Fruit fly (Drosophila melanogaster) whole organism, embryonic: ENCODE results near the gene CG4596.

Experiments used
- Atf-2 ChIP-seq: fragments of 200-800 bp; sonication (Bioruptor generic); optimal IDR thresholded peaks from 2 replicates; lab custom pipeline; 2016; ENCODE audit warnings: missing biosample characterization, missing genetic modification characterization
- CG11456 ChIP-seq: fragments of 200-800 bp; sonication (Bioruptor generic); IDR thresholded peaks from 3 replicates; pipeline ENCODE4 v1.3.6; 2022; ENCODE audit warnings: missing biosample characterization, missing genetic modification characterization
- CG12104 ChIP-seq: fragments of 200-800 bp; sonication (Bioruptor generic); optimal IDR thresholded peaks from 3 replicates; lab custom pipeline; 2016; ENCODE audit warnings: missing biosample characterization, missing genetic modification characterization
- CG14710 ChIP-seq: fragments of 200-800 bp; sonication (Bioruptor generic); optimal IDR thresholded peaks from 3 replicates; lab custom pipeline; 2019; ENCODE audit warnings: missing biosample characterization, mild to moderate bottlenecking, missing genetic modification characterization, moderate library complexity
- CG15011 ChIP-seq: fragments of 200-800 bp; sonication (Bioruptor generic); optimal IDR thresholded peaks from 3 replicates; lab custom pipeline; 2018; ENCODE audit warnings: missing biosample characterization, mild to moderate bottlenecking, missing genetic modification characterization
- CG1647 ChIP-seq: fragments of 200-800 bp; sonication (Bioruptor generic); optimal IDR thresholded peaks from 3 replicates; lab custom pipeline; 2016; ENCODE audit warnings: missing biosample characterization, missing genetic modification characterization
- CG16779 ChIP-seq: fragments of 200-800 bp; sonication (Bioruptor generic); IDR thresholded peaks from 2 replicates; pipeline ENCODE4 v1.3.6; 2022; ENCODE audit warnings: missing biosample characterization, missing genetic modification characterization
- CG2120 ChIP-seq: fragments of 200-800 bp; sonication (Bioruptor generic); optimal IDR thresholded peaks from 3 replicates; lab custom pipeline; 2016; ENCODE audit warnings: missing biosample characterization, missing genetic modification characterization
- CG31441 ChIP-seq: fragments of 200-800 bp; sonication (Bioruptor generic); IDR thresholded peaks from 2 replicates; pipeline ENCODE4 v1.3.6; 2022; ENCODE audit warnings: missing biosample characterization, missing genetic modification characterization
- CG32532 ChIP-seq: fragments of 200-800 bp; sonication (Bioruptor generic); IDR thresholded peaks from 2 replicates; pipeline ENCODE4 v1.3.6; 2022; ENCODE audit warnings: missing biosample characterization, missing genetic modification characterization
- CG4328 ChIP-seq: fragments of 200-800 bp; sonication (Bioruptor generic); optimal IDR thresholded peaks from 3 replicates; lab custom pipeline; 2017; ENCODE audit warnings: missing biosample characterization, missing genetic modification reagents, missing genetic modification characterization
- CG6272 ChIP-seq: fragments of 200-800 bp; sonication (Bioruptor generic); IDR thresholded peaks from 2 replicates; pipeline ENCODE4 v1.3.6; 2022; ENCODE audit warnings: missing biosample characterization, missing genetic modification characterization
- CG6813 ChIP-seq: fragments of 200-800 bp; sonication (Bioruptor generic); optimal IDR thresholded peaks from 2 replicates; lab custom pipeline; 2017; ENCODE audit warnings: missing biosample characterization, missing genetic modification characterization, mild to moderate bottlenecking, moderate library complexity, missing genetic modification reagents
- CoRest ChIP-seq: fragments of 200-800 bp; sonication (Bioruptor generic); optimal IDR thresholded peaks from 3 replicates; lab custom pipeline; 2018; ENCODE audit warnings: missing biosample characterization, mild to moderate bottlenecking, missing genetic modification characterization, moderate library complexity
- Deaf1 ChIP-seq: fragments of 200-800 bp; optimal IDR thresholded peaks from 3 replicates; lab custom pipeline; 2019; ENCODE audit warnings: missing biosample characterization, mild to moderate bottlenecking, missing genetic modification characterization, moderate library complexity
- Dip3 ChIP-seq: fragments of 200-800 bp; sonication (Bioruptor generic); optimal IDR thresholded peaks from 3 replicates; lab custom pipeline; 2016; ENCODE audit warnings: missing biosample characterization, missing genetic modification characterization
- Dref ChIP-seq: fragments of 200-800 bp; sonication (Bioruptor generic); IDR thresholded peaks from 2 replicates; pipeline ENCODE4 v1.3.6; 2022; ENCODE audit warnings: missing biosample characterization, missing genetic modification characterization
- E2f2 ChIP-seq: fragments of 200-800 bp; sonication (Bioruptor generic); IDR thresholded peaks from 2 replicates; pipeline ENCODE4 v1.3.6; 2022; ENCODE audit warnings: missing biosample characterization, missing genetic modification characterization
- GATAe ChIP-seq: fragments of 200-800 bp; sonication (Bioruptor generic); conservative IDR thresholded peaks from 2 replicates; pipeline ENCODE4 v1.3.6; 2022; ENCODE audit warnings: missing biosample characterization, missing genetic modification characterization
- HmgZ ChIP-seq: fragments of 200-800 bp; sonication (Bioruptor generic); optimal IDR thresholded peaks from 2 replicates; lab custom pipeline; 2018; ENCODE audit warnings: missing biosample characterization, mild to moderate bottlenecking, missing genetic modification characterization
- Hmr ChIP-seq: fragments of 200-800 bp; sonication (Bioruptor generic); optimal IDR thresholded peaks from 3 replicates; lab custom pipeline; 2017; ENCODE audit warnings: mild to moderate bottlenecking, missing biosample characterization, missing genetic modification reagents, missing genetic modification characterization
- Lpt ChIP-seq: fragments of >200 bp; optimal IDR thresholded peaks from 2 replicates; lab custom pipeline; 2018; ENCODE audit warnings: missing biosample characterization, missing genetic modification characterization
- Meics ChIP-seq: fragments of 200-800 bp; sonication (Bioruptor generic); optimal IDR thresholded peaks from 2 replicates; lab custom pipeline; 2017; ENCODE audit warnings: missing biosample characterization, mild to moderate bottlenecking, missing genetic modification characterization
- Opbp ChIP-seq: fragments of 200-800 bp; sonication (Bioruptor generic); IDR thresholded peaks from 3 replicates; pipeline ENCODE4 v1.3.6; 2022; ENCODE audit warnings: missing biosample characterization, missing genetic modification characterization; ENCODE audit not compliant: partially characterized antibody
- Rfx ChIP-seq: fragments of 200-800 bp; sonication (Bioruptor generic); IDR thresholded peaks from 2 replicates; pipeline ENCODE4 v1.3.6; 2022; ENCODE audit warnings: missing biosample characterization, missing genetic modification characterization
- Sry-β ChIP-seq: fragments of 200-800 bp; sonication (Bioruptor generic); optimal IDR thresholded peaks from 2 replicates; lab custom pipeline; 2018; ENCODE audit warnings: missing biosample characterization, mild to moderate bottlenecking, missing genetic modification characterization, moderate library complexity
- ara ChIP-seq: fragments of 200-800 bp; sonication (Bioruptor generic); IDR thresholded peaks from 2 replicates; pipeline ENCODE4 v1.3.6; 2022; ENCODE audit warnings: missing biosample characterization, missing genetic modification characterization
- br ChIP-seq: fragments of >200 bp; optimal IDR thresholded peaks from 2 replicates; lab custom pipeline; 2017
- cad ChIP-seq: fragments of >200 bp; optimal IDR thresholded peaks from 2 replicates; lab custom pipeline; 2017; ENCODE audit warnings: missing biosample characterization, missing genetic modification characterization
- cwo ChIP-seq: fragments of 200-800 bp; sonication (Bioruptor generic); optimal IDR thresholded peaks from 3 replicates; lab custom pipeline; 2017; ENCODE audit warnings: missing biosample characterization, missing genetic modification characterization, mild to moderate bottlenecking, moderate library complexity, missing genetic modification reagents
- dimm ChIP-seq: fragments of 200-800 bp; sonication (Bioruptor generic); IDR thresholded peaks from 2 replicates; pipeline ENCODE4 v1.3.6; 2022; ENCODE audit warnings: missing biosample characterization, missing genetic modification characterization
- ems ChIP-seq: fragments of 200-800 bp; sonication (Bioruptor generic); optimal IDR thresholded peaks from 3 replicates; lab custom pipeline; 2016; ENCODE audit warnings: missing biosample characterization, missing genetic modification characterization
- grau ChIP-seq: fragments of 200-800 bp; optimal IDR thresholded peaks from 3 replicates; lab custom pipeline; 2019; ENCODE audit warnings: missing biosample characterization, mild to moderate bottlenecking, missing genetic modification characterization, moderate library complexity
- ham ChIP-seq: fragments of 200-800 bp; sonication (Bioruptor generic); IDR thresholded peaks from 2 replicates; pipeline ENCODE4 v1.3.6; 2022; ENCODE audit warnings: missing biosample characterization, missing genetic modification characterization
- hbn ChIP-seq: fragments of 200-800 bp; sonication (Bioruptor generic); IDR thresholded peaks from 2 replicates; pipeline ENCODE4 v1.3.6; 2022; ENCODE audit warnings: missing biosample characterization, missing genetic modification characterization; ENCODE audit not compliant: partially characterized antibody
- jing ChIP-seq: fragments of 200-800 bp; sonication (Bioruptor generic); optimal IDR thresholded peaks from 2 replicates; lab custom pipeline; 2018; ENCODE audit warnings: missing biosample characterization, mild to moderate bottlenecking, missing genetic modification characterization
- mld ChIP-seq: fragments of 200-800 bp; sonication (Bioruptor generic); IDR thresholded peaks from 3 replicates; pipeline ENCODE4 v1.3.6; 2022; ENCODE audit warnings: missing biosample characterization, missing genetic modification characterization; ENCODE audit not compliant: partially characterized antibody
- pb ChIP-seq: fragments of 200-800 bp; sonication (Bioruptor generic); optimal IDR thresholded peaks from 3 replicates; lab custom pipeline; 2016; ENCODE audit warnings: missing biosample characterization, missing genetic modification characterization
- slbo ChIP-seq: fragments of 200-800 bp; sonication (Bioruptor generic); IDR thresholded peaks from 2 replicates; pipeline ENCODE4 v1.3.6; 2022; ENCODE audit warnings: missing biosample characterization, missing genetic modification characterization
- sug ChIP-seq: fragments of 200-800 bp; optimal IDR thresholded peaks from 2 replicates; lab custom pipeline; 2019; ENCODE audit warnings: missing biosample characterization, mild to moderate bottlenecking, missing genetic modification characterization, moderate library complexity
- tio ChIP-seq: fragments of 200-800 bp; sonication (Bioruptor generic); optimal IDR thresholded peaks from 2 replicates; lab custom pipeline; 2017; ENCODE audit warnings: missing biosample characterization, missing genetic modification characterization, inconsistent platforms
- wdn ChIP-seq: fragments of 200-800 bp; sonication (Bioruptor generic); IDR thresholded peaks from 2 replicates; pipeline ENCODE4 v1.3.6; 2022; ENCODE audit warnings: missing biosample characterization, missing genetic modification characterization

Gene CG4596

DNA sequence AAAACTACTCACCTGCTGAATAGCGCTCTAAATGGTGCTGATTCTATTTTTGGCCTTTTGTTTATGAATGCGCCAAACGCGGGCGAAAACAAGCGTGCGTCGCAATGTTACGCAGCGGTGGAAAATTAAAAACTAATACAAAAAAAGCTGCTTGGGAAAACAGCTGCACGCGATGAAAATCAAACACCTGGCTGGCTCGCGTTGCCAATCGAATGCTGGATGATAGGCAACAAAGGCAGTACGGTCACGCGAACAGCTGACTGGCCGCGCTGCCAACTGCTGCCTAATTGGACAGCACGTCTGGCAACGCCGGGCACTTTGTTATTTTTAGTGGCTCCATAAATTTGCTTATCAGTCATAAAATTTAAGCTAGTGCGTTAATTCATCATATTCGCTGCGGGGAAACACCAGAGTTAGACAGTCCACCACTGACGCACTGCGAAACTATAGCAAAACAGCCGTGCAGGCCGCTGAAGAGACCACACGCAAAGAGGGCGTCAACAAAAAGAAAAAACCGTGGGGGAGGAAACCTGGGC is 4.3 kb upstream of the CG4596 start, which contains the start of the genes SelR and Tsp86D (continued):
- no peak for TF ChIP-seq jing (GFP tag; lab: Kevin White, UChicago)
- peak; percentile 32 for TF ChIP-seq grau
- TF ChIP-seq wdn (GFP tag; lab: Robert Waterston, UW) = no peak
- TF ChIP-seq pb (GFP tag; lab: Kevin White, UChicago) = no peak
- peak; percentile 27; the same call in 1 of the 2 replicates for TF ChIP-seq hbn (GFP tag; lab: Robert Waterston, UW)
- TF ChIP-seq Opbp (GFP tag; lab: Robert Waterston, UW) = peak; percentile 76
- TF ChIP-seq CG4328 (GFP tag; lab: Kevin White, UChicago) = peak; percentile 65
- peak; percentile 7; the same call in 1 of the 2 replicates for TF ChIP-seq E2f2
- no peak for TF ChIP-seq Sry-β (GFP tag; lab: Kevin White, UChicago)
- TF ChIP-seq dimm (GFP tag; lab: Robert Waterston, UW) = no peak
- TF ChIP-seq cad (GFP tag; lab: Kevin White, UChicago) = peak; percentile 74
- TF ChIP-seq Dref (GFP tag; lab: Robert Waterston, UW) = peak; percentile 44
- TF ChIP-seq CoRest (tag; lab: Kevin White, UChicago) = peak; percentile 20
- peak; percentile 28 for TF ChIP-seq Deaf1 (tag; lab: Kevin White, UChicago)
- peak; percentile 67 for TF ChIP-seq Hmr (GFP tag; lab: Kevin White, UChicago)
- peak; percentile 49; the same call in 1 of the 2 replicates for TF ChIP-seq Rfx (GFP tag; lab: Robert Waterston, UW)
- TF ChIP-seq mld = no peak
- no peak for TF ChIP-seq CG2120 (GFP tag; lab: Kevin White, UChicago)
- peak; percentile 37 for TF ChIP-seq Meics (GFP tag; lab: Kevin White, UChicago)
- TF ChIP-seq slbo (GFP tag; lab: Robert Waterston, UW) = no peak
- TF ChIP-seq CG32532 = peak; percentile 57; the same call in 1 of the 2 replicates
- no peak for TF ChIP-seq ara (GFP tag; lab: Robert Waterston, UW)
- TF ChIP-seq sug (tag; lab: Kevin White, UChicago) = peak; percentile 95
- TF ChIP-seq Dip3 (GFP tag; lab: Kevin White, UChicago) = no peak
- peak; percentile 65 for TF ChIP-seq CG14710 (tag; lab: Kevin White, UChicago)
- TF ChIP-seq ham = no peak
- no peak for TF ChIP-seq tio (GFP tag; lab: Kevin White, UChicago)
- peak; percentile 52; the same call in 1 of the 2 replicates for TF ChIP-seq CG31441 (GFP tag; lab: Robert Waterston, UW)
- peak; percentile 48 for TF ChIP-seq CG12104
- TF ChIP-seq cwo (GFP tag; lab: Kevin White, UChicago) = peak; percentile 47
- TF ChIP-seq ems (GFP tag; lab: Kevin White, UChicago) = no peak
- no peak for TF ChIP-seq br (lab: Kevin White, UChicago)
- TF ChIP-seq GATAe = no peak; the same call in 1 of the 2 replicates
- TF ChIP-seq Atf-2 (GFP tag; lab: Kevin White, UChicago) = no peak
- TF ChIP-seq CG6272 (GFP tag; lab: Robert Waterston, UW) = no peak
- TF ChIP-seq Lpt (GFP tag; lab: Kevin White, UChicago) = no peak
- no peak for TF ChIP-seq CG16779 (GFP tag; lab: Robert Waterston, UW)
- no peak for TF ChIP-seq CG1647 (GFP tag; lab: Kevin White, UChicago)
- TF ChIP-seq HmgZ (tag; lab: Kevin White, UChicago) = peak; percentile 71
- TF ChIP-seq CG11456 (GFP tag; lab: Robert Waterston, UW) = no peak
- no peak for TF ChIP-seq CG6813 (GFP tag; lab: Kevin White, UChicago)
- TF ChIP-seq CG15011 (GFP tag; lab: Kevin White, UChicago) = no peak
